Worm (Caenorhabditis elegans) whole organism, mixed stage, embryonic: ENCODE data around the gene C35A5.6.

Experiments
- ham-2 ChIP-seq: fragments of 200-800 bp; sonication (Bioruptor generic); optimal IDR thresholded peaks from 2 replicates; lab custom pipeline; 2018; ENCODE audit warnings: mild to moderate bottlenecking, missing genetic modification characterization, missing compliant biosample characterization
- snpc-4 ChIP-seq: fragments of 150-350 bp; optimal IDR thresholded peaks from 2 replicates; lab custom pipeline; 2014; ENCODE audit warnings: missing biosample characterization, missing genetic modification characterization
- unc-39 ChIP-seq: fragments of 150-350 bp; optimal IDR thresholded peaks from 2 replicates; lab custom pipeline; 2014; ENCODE audit warnings: missing biosample characterization, missing genetic modification characterization
- zip-8 ChIP-seq: fragments of 150-350 bp; optimal IDR thresholded peaks from 2 replicates; lab custom pipeline; 2014; ENCODE audit warnings: missing biosample characterization, missing genetic modification characterization

DNA sequence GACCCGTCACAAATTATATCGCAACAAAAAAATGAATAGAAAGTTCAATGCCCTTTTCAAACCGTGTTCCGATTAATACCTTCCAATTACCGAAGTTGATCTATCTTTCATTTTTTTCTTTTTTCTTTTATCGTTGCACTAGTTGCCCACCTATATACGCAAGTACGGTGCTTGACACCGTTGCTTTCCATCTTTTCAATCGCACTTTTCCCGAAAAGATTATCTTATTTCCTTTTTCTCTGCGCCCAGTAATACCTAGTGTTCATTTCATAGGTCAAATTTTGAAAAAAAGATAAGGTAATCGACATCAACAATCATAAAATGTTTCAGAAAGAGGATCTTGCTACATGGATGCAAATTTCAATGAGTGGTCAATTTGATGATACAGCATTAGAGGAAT, 20.7 kb downstream of the C35A5.6 start:
- TF ChIP-seq zip-8 (no peak), unc-39 (tag; lab: Kevin White, UChicago) (no peak), snpc-4 (tag; lab: Kevin White, UChicago) (no peak), ham-2 (GFP tag; lab: Kevin White, UChicago) (no peak)
